Worm (Caenorhabditis elegans): ENCODE results near the gene F59B1.10.

DNA sequence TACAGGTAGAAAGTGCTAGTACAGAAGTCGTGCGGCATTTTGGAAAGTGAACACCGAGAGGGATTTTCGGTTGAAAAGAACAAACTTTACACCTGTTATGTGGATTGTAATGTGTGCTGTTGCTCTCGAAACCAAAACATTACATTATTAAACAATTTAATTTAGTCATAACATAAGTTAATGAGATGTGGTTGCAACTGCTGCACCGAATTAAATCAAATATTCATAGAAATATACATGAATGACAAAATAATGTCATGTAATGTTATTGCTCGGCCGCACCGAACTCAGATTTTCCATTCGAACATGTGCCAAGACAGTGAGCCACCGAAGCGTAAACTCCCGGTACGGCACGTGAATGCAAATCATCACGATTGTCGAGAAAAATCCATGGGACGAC, 52.8 kb downstream of the F59B1.10 start, which contains the start of gene srh-213:
- TF ChIP-seq unc-55 (GFP tag; optimal IDR thresholded peaks at IDR 0.05) = no peak
- no peak for TF ChIP-seq unc-39 (tag; optimal IDR thresholded peaks at IDR 0.05)
- TF ChIP-seq nhr-77 (tag; optimal IDR thresholded peaks at IDR 0.05) = no peak
- no peak for TF ChIP-seq snpc-4 (tag; optimal IDR thresholded peaks at IDR 0.05)
- TF ChIP-seq mab-5 (tag; optimal IDR thresholded peaks at IDR 0.05) = no peak
- TF ChIP-seq elt-1 (tag; optimal IDR thresholded peaks at IDR 0.05) = no peak
- no peak for TF ChIP-seq nhr-10 (tag; optimal IDR thresholded peaks at IDR 0.05)
- no peak for TF ChIP-seq lin-39 (tag; optimal IDR thresholded peaks at IDR 0.05)
